Fruit fly (Drosophila melanogaster) whole organism, embryonic: ENCODE results near the gene CG13884.

ENCODE experiments used
- CG10654 ChIP-seq: fragments of 200-800 bp; sonication (Bioruptor generic); optimal IDR thresholded peaks from 2 replicates; lab custom pipeline; 2016; ENCODE audit warnings: missing biosample characterization, missing genetic modification characterization
- CG11723 ChIP-seq: fragments of 200-800 bp; sonication (Bioruptor generic); optimal IDR thresholded peaks from 2 replicates; lab custom pipeline; 2017; ENCODE audit warnings: missing biosample characterization, mild to moderate bottlenecking, missing genetic modification characterization
- CG12071 ChIP-seq: fragments of 200-800 bp; sonication (Bioruptor generic); optimal IDR thresholded peaks from 3 replicates; lab custom pipeline; 2018; ENCODE audit warnings: missing biosample characterization, mild to moderate bottlenecking, missing genetic modification characterization
- CG12744 ChIP-seq: fragments of 200-800 bp; sonication (Bioruptor generic); optimal IDR thresholded peaks from 2 replicates; lab custom pipeline; 2016; ENCODE audit warnings: missing biosample characterization, missing genetic modification characterization
- CG13287 ChIP-seq: fragments of 200-800 bp; sonication (Bioruptor generic); IDR thresholded peaks from 2 replicates; pipeline ENCODE4 v1.3.6; 2022; ENCODE audit warnings: missing biosample characterization, missing genetic modification characterization; ENCODE audit not compliant: partially characterized antibody
- CG14710 ChIP-seq: fragments of 200-800 bp; sonication (Bioruptor generic); optimal IDR thresholded peaks from 3 replicates; lab custom pipeline; 2019; ENCODE audit warnings: missing biosample characterization, mild to moderate bottlenecking, missing genetic modification characterization, moderate library complexity
- CG15011 ChIP-seq: fragments of 200-800 bp; sonication (Bioruptor generic); optimal IDR thresholded peaks from 3 replicates; lab custom pipeline; 2018; ENCODE audit warnings: missing biosample characterization, mild to moderate bottlenecking, missing genetic modification characterization
- CG18011 ChIP-seq: fragments of 200-800 bp; sonication (Bioruptor generic); optimal IDR thresholded peaks from 2 replicates; lab custom pipeline; 2017; ENCODE audit warnings: missing biosample characterization, missing genetic modification characterization, mild to moderate bottlenecking, moderate library complexity, missing genotype
- CG18764 ChIP-seq: fragments of 200-800 bp; sonication (Bioruptor generic); optimal IDR thresholded peaks from 3 replicates; lab custom pipeline; 2016; ENCODE audit warnings: missing biosample characterization, missing genetic modification characterization
- CG2116 ChIP-seq: fragments of 200-800 bp; sonication (Bioruptor generic); optimal IDR thresholded peaks from 3 replicates; lab custom pipeline; 2018; ENCODE audit warnings: missing biosample characterization, mild to moderate bottlenecking, missing genetic modification characterization
- CG32532 ChIP-seq: fragments of 200-800 bp; sonication (Bioruptor generic); IDR thresholded peaks from 2 replicates; pipeline ENCODE4 v1.3.6; 2022; ENCODE audit warnings: missing biosample characterization, missing genetic modification characterization
- CG3726 ChIP-seq: fragments of 200-800 bp; sonication (Bioruptor generic); IDR thresholded peaks from 3 replicates; pipeline ENCODE4, ENCODE4 v1.3.6; 2022; ENCODE audit warnings: missing biosample characterization, missing genetic modification characterization
- CG3847 ChIP-seq: fragments of 200-800 bp; sonication (Bioruptor generic); IDR thresholded peaks from 2 replicates; pipeline ENCODE4 v1.3.6; 2022; ENCODE audit warnings: missing biosample characterization, missing genetic modification characterization
- CG3995 ChIP-seq: fragments of 200-800 bp; sonication (Bioruptor generic); optimal IDR thresholded peaks from 3 replicates; lab custom pipeline; 2016; ENCODE audit warnings: missing biosample characterization, missing genetic modification characterization
- CG6272 ChIP-seq: fragments of 200-800 bp; sonication (Bioruptor generic); IDR thresholded peaks from 2 replicates; pipeline ENCODE4 v1.3.6; 2022; ENCODE audit warnings: missing biosample characterization, missing genetic modification characterization
- CG6689 ChIP-seq: fragments of 200-800 bp; sonication (Bioruptor generic); IDR thresholded peaks from 2 replicates; pipeline ENCODE4 v1.3.6; 2022; ENCODE audit warnings: missing biosample characterization, missing genetic modification characterization
- CG7271 ChIP-seq: fragments of 200-800 bp; sonication (Bioruptor generic); optimal IDR thresholded peaks from 2 replicates; lab custom pipeline; 2018; ENCODE audit warnings: missing biosample characterization, mild to moderate bottlenecking, missing genetic modification characterization, moderate library complexity
- CG8765 ChIP-seq: fragments of 200-800 bp; sonication (Bioruptor generic); IDR thresholded peaks from 2 replicates; pipeline ENCODE4 v1.3.6; 2022; ENCODE audit warnings: missing biosample characterization, missing genetic modification characterization
- CG9609 ChIP-seq: fragments of 200-800 bp; sonication (Bioruptor generic); optimal IDR thresholded peaks from 3 replicates; lab custom pipeline; 2016; ENCODE audit warnings: missing biosample characterization, missing genetic modification characterization
- CG9932 ChIP-seq: fragments of 200-800 bp; sonication (Bioruptor generic); IDR thresholded peaks from 2 replicates; pipeline ENCODE4 v1.3.6; 2022; ENCODE audit warnings: missing biosample characterization, missing genetic modification characterization
- CTCF ChIP-seq: fragments of 200-800 bp; sonication (Bioruptor generic); optimal IDR thresholded peaks from 2 replicates; lab custom pipeline; 2017; ENCODE audit warnings: missing biosample characterization, mild to moderate bottlenecking, missing genetic modification characterization, moderate library complexity
- Camta ChIP-seq: fragments of 200-800 bp; sonication (Bioruptor generic); optimal IDR thresholded peaks from 2 replicates; lab custom pipeline; 2016; ENCODE audit warnings: missing biosample characterization, missing genetic modification characterization
- Dbx ChIP-seq: fragments of 200-800 bp; sonication (Bioruptor generic); IDR thresholded peaks from 3 replicates; pipeline ENCODE4 v1.3.6; 2022; ENCODE audit warnings: missing biosample characterization, missing genetic modification characterization
- Doc3 ChIP-seq: fragments of 200-800 bp; sonication (Bioruptor generic); IDR thresholded peaks from 3 replicates; pipeline ENCODE4 v1.3.6; 2022; ENCODE audit warnings: missing biosample characterization, missing genetic modification characterization; ENCODE audit not compliant: partially characterized antibody
- Fer3 ChIP-seq: fragments of 200-800 bp; sonication (Bioruptor generic); optimal IDR thresholded peaks from 2 replicates; lab custom pipeline; 2018; ENCODE audit warnings: missing biosample characterization, mild to moderate bottlenecking, missing genetic modification characterization, moderate library complexity
- HLH3B ChIP-seq: fragments of 200-800 bp; sonication (Bioruptor generic); IDR thresholded peaks from 2 replicates; pipeline ENCODE4 v1.3.6; 2022; ENCODE audit warnings: missing biosample characterization, missing genetic modification characterization
- HmgZ ChIP-seq: fragments of 200-800 bp; sonication (Bioruptor generic); optimal IDR thresholded peaks from 2 replicates; lab custom pipeline; 2018; ENCODE audit warnings: missing biosample characterization, mild to moderate bottlenecking, missing genetic modification characterization
- Neu2 ChIP-seq: fragments of 200-800 bp; sonication (Bioruptor generic); optimal IDR thresholded peaks from 3 replicates; lab custom pipeline; 2016; ENCODE audit warnings: missing biosample characterization, missing genetic modification characterization, borderline replicate concordance
- Nf-YB ChIP-seq: fragments of 200-800 bp; sonication (Bioruptor generic); optimal IDR thresholded peaks from 3 replicates; lab custom pipeline; 2019; ENCODE audit warnings: missing biosample characterization, mild to moderate bottlenecking, missing genetic modification characterization, moderate library complexity
- Scr ChIP-seq: fragments of 200-800 bp; sonication (Bioruptor generic); IDR thresholded peaks from 2 replicates; pipeline ENCODE4 v1.3.6; 2022; ENCODE audit warnings: missing biosample characterization, missing genetic modification characterization; ENCODE audit not compliant: partially characterized antibody
- Sox100B ChIP-seq: fragments of 200-800 bp; sonication (Bioruptor generic); optimal IDR thresholded peaks from 3 replicates; lab custom pipeline; 2018; ENCODE audit warnings: missing biosample characterization, mild to moderate bottlenecking, missing genetic modification characterization
- Sry-δ ChIP-seq: fragments of 200-800 bp; sonication (Bioruptor generic); optimal IDR thresholded peaks from 2 replicates; lab custom pipeline; 2016; ENCODE audit warnings: missing biosample characterization, missing genetic modification characterization
- Xrp1 ChIP-seq: fragments of 200-800 bp; sonication (Bioruptor generic); IDR thresholded peaks from 2 replicates; pipeline ENCODE4 v1.3.6; 2022; ENCODE audit warnings: missing biosample characterization, missing genetic modification characterization
- cas ChIP-seq: fragments of 200-800 bp; sonication (Bioruptor generic); IDR thresholded peaks from 2 replicates; pipeline ENCODE4 v1.3.6; 2022; ENCODE audit warnings: missing biosample characterization, missing genetic modification characterization
- cg ChIP-seq: fragments of 200-800 bp; sonication (Bioruptor generic); optimal IDR thresholded peaks from 3 replicates; lab custom pipeline; 2019; ENCODE audit warnings: missing biosample characterization, mild to moderate bottlenecking, missing genetic modification characterization, moderate library complexity
- corto ChIP-seq: fragments of 200-800 bp; sonication (Bioruptor generic); optimal IDR thresholded peaks from 2 replicates; lab custom pipeline; 2016; ENCODE audit warnings: missing biosample characterization, mild to moderate bottlenecking, missing genetic modification characterization, moderate library complexity
- danr ChIP-seq: fragments of 200-800 bp; sonication (Bioruptor generic); IDR thresholded peaks from 2 replicates; pipeline ENCODE4 v1.3.6; 2022; ENCODE audit warnings: missing biosample characterization, missing genetic modification characterization
- dati ChIP-seq: fragments of 200-800 bp; sonication (Bioruptor generic); IDR thresholded peaks from 2 replicates; pipeline ENCODE4 v1.3.6; 2022; ENCODE audit warnings: missing biosample characterization, missing genetic modification characterization
- dmrt99B ChIP-seq: fragments of 200-800 bp; sonication (Bioruptor generic); optimal IDR thresholded peaks from 2 replicates; lab custom pipeline; 2018; ENCODE audit warnings: missing biosample characterization, mild to moderate bottlenecking, missing genetic modification characterization, moderate library complexity
- dpn ChIP-seq, 2 experiments: fragments of 200-800 bp; sonication (Bioruptor generic); optimal IDR thresholded peaks; 3 replicates each; lab custom pipeline; 2016; ENCODE audit warnings: missing biosample characterization in 2 of 2, missing genetic modification characterization in 2 of 2
- jigr1 ChIP-seq: fragments of 200-800 bp; sonication (Bioruptor generic); IDR thresholded peaks from 3 replicates; pipeline ENCODE4 v1.3.6; 2022; ENCODE audit warnings: missing biosample characterization, missing genetic modification characterization
- jumu ChIP-seq: fragments of 200-800 bp; sonication (Bioruptor generic); optimal IDR thresholded peaks from 3 replicates; lab custom pipeline; 2016; ENCODE audit warnings: missing biosample characterization, missing genetic modification characterization
- mld ChIP-seq: fragments of 200-800 bp; sonication (Bioruptor generic); IDR thresholded peaks from 3 replicates; pipeline ENCODE4 v1.3.6; 2022; ENCODE audit warnings: missing biosample characterization, missing genetic modification characterization; ENCODE audit not compliant: partially characterized antibody
- odd ChIP-seq: fragments of 200-800 bp; sonication (Bioruptor generic); optimal IDR thresholded peaks from 2 replicates; lab custom pipeline; 2017; ENCODE audit warnings: missing biosample characterization, mild to moderate bottlenecking, missing genetic modification characterization
- p53 ChIP-seq: fragments of 200-800 bp; sonication (Bioruptor generic); optimal IDR thresholded peaks from 2 replicates; lab custom pipeline; 2016; ENCODE audit warnings: missing biosample characterization, missing genetic modification characterization
- sc ChIP-seq, 3 experiments: fragments of >200 bp in 2 of 3; fragments of 200-800 bp in 1 of 3; sonication (Bioruptor generic) in 1 of 3; optimal IDR thresholded peaks; 2 replicates in 2 of 3; 3 replicates in 1 of 3; lab custom pipeline; 2017; ENCODE audit warnings: mild to moderate bottlenecking in 1 of 3, missing biosample characterization in 1 of 3, missing genetic modification characterization in 1 of 3, missing genetic modification reagents in 1 of 3
- sens-2 ChIP-seq: fragments of 200-800 bp; sonication (Bioruptor generic); IDR thresholded peaks from 2 replicates; pipeline ENCODE4 v1.3.6; 2022; ENCODE audit warnings: missing biosample characterization, missing genetic modification characterization
- twi ChIP-seq: fragments of 200-800 bp; optimal IDR thresholded peaks from 2 replicates; lab custom pipeline; 2019; ENCODE audit warnings: missing biosample characterization, mild to moderate bottlenecking, missing genetic modification characterization, moderate library complexity
- zfh1 ChIP-seq: fragments of 200-800 bp; sonication (Bioruptor generic); IDR thresholded peaks from 3 replicates; pipeline ENCODE4 v1.3.6; 2022; ENCODE audit warnings: missing biosample characterization, missing genetic modification characterization

Gene CG13884

DNA sequence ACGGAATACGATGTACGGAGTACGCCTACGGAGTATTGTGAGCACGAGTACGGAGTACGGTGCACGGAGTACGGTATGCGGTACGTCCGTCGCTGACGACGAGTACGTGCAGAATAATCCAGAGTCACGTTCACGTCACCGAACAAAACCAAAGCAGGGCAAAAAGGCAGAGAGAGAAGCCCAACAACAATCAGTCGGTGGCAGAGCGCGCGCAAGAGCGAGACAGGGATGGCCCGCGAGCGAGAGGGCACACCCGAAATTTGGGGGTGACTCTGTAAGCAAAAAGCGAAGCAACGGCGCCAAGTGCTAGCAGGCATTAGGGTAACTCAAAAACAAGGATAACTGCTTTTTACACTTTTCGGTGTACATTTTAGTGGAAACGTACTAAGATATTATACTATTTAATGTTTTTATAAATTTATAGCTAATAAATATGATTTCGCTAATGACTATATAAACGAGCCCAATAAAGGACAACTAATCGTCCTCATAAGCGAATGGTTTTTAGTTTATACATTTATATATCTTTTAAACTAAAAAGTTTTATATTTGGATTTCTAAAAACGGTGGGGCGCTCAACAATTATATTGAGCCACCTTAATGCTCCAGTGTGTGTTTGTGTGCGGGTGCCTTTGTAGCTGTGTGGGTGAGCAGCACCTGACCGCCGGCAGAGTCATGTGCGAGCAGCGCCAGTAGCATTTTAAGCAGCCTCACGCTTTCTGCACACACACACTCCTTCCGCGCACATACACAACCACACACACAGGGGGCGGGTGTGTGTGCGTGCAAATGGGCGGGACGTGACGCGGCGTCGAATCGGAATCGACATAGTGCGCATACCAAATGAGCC, 11.2 kb upstream of the CG13884 start (continued):
- TF ChIP-seq Neu2 (GFP tag; lab: Kevin White, UChicago) (no peak), CG13287 (GFP tag; lab: Robert Waterston, UW) (no peak), CTCF (GFP tag; lab: Kevin White, UChicago) (peak; percentile 39), CG12071 (GFP tag; lab: Kevin White, UChicago) (peak; percentile 44), CG10654 (GFP tag; lab: Kevin White, UChicago) (peak; percentile 73), sc (optimal IDR thresholded peaks at IDR 0.05; lab: Kevin White, UChicago) (no peak), sc (GFP tag; optimal IDR thresholded peaks at IDR 0.05; lab: Kevin White, UChicago) (peak; percentile 88), sens-2 (GFP tag; lab: Robert Waterston, UW) (no peak), CG11723 (GFP tag; lab: Kevin White, UChicago) (peak; percentile 87), CG3847 (GFP tag; lab: Robert Waterston, UW) (peak; percentile 67), CG3995 (GFP tag; lab: Kevin White, UChicago) (peak; percentile 42), CG12744 (GFP tag; lab: Kevin White, UChicago) (no peak), CG9609 (GFP tag; lab: Kevin White, UChicago) (no peak), corto (GFP tag; lab: Kevin White, UChicago) (no peak), HLH3B (GFP tag; lab: Robert Waterston, UW) (peak; percentile 76), twi (tag; lab: Kevin White, UChicago) (peak; percentile 79), Doc3 (GFP tag; lab: Robert Waterston, UW) (no peak), Sry-δ (GFP tag; lab: Kevin White, UChicago) (no peak), Scr (GFP tag; lab: Robert Waterston, UW) (no peak), zfh1 (GFP tag; lab: Robert Waterston, UW) (peak; percentile 78), Dbx (GFP tag; lab: Robert Waterston, UW) (peak; percentile 71; the same call in 2 of the 3 replicates), CG15011 (GFP tag; lab: Kevin White, UChicago) (peak; percentile 83), CG18764 (GFP tag; lab: Kevin White, UChicago) (peak; percentile 75), CG6272 (GFP tag; lab: Robert Waterston, UW) (0 out of 2 replicates have a peak, but pooled peaks have one; percentile 15), CG3726 (GFP tag; lab: Robert Waterston, UW) (peak; percentile 63; the same call in 2 of the 3 replicates), cg (GFP tag; lab: Kevin White, UChicago) (no peak), HmgZ (tag; lab: Kevin White, UChicago) (peak; percentile 66), Sox100B (peak; percentile 95), Xrp1 (GFP tag; lab: Robert Waterston, UW) (peak; percentile 88), p53 (no peak), CG18011 (GFP tag; lab: Kevin White, UChicago) (peak; percentile 78), danr (GFP tag; lab: Robert Waterston, UW) (peak; percentile 75), Camta (GFP tag; lab: Kevin White, UChicago) (no peak), CG8765 (GFP tag; lab: Robert Waterston, UW) (peak; percentile 50; the same call in 1 of the 2 replicates), CG32532 (GFP tag; lab: Robert Waterston, UW) (peak; percentile 80), Nf-YB (no peak), cas (GFP tag; lab: Robert Waterston, UW) (peak; percentile 27; the same call in 1 of the 2 replicates), Fer3 (tag; lab: Kevin White, UChicago) (peak; percentile 87), CG14710 (tag; lab: Kevin White, UChicago) (peak; percentile 94), mld (0 out of 3 replicates have a peak, but pooled peaks have one; percentile 34), dati (GFP tag; lab: Robert Waterston, UW) (no peak), dmrt99B (peak; percentile 95), jumu (GFP tag; lab: Kevin White, UChicago) (no peak), odd (GFP tag; lab: Kevin White, UChicago) (peak; percentile 92), jigr1 (no peak), CG7271 (tag; lab: Kevin White, UChicago) (peak; percentile 40), CG9932 (GFP tag; lab: Robert Waterston, UW) (peak; percentile 64), dpn (GFP tag; optimal IDR thresholded peaks at IDR 0.05; lab: Kevin White, UChicago) (peak in 1 of 2 experiments; percentile 70), CG2116 (GFP tag; lab: Kevin White, UChicago) (peak; percentile 66), CG6689 (GFP tag; lab: Robert Waterston, UW) (peak; percentile 87)
